Fruit fly (Drosophila melanogaster) whole organism, pupa: Measurements from ENCODE around the gene Act5C.
A peak's percentile ranks its signal among the peaks of the same experiment; 100 is the strongest.

Source experiments
- CG10348 ChIP-seq: fragments of 200-800 bp; sonication (Bioruptor generic); IDR thresholded peaks from 2 replicates; pipeline ENCODE4 v1.3.6; 2022; ENCODE audit warnings: missing biosample characterization, missing genetic modification characterization
- CG12605 ChIP-seq: fragments of 200-800 bp; sonication (Bioruptor generic); IDR thresholded peaks from 2 replicates; pipeline ENCODE4 v1.3.6; 2022; ENCODE audit warnings: missing biosample characterization, missing genetic modification characterization
- CG13204 ChIP-seq: fragments of 200-800 bp; sonication (Bioruptor generic); optimal IDR thresholded peaks from 2 replicates; lab custom pipeline; 2018; ENCODE audit warnings: missing biosample characterization, mild to moderate bottlenecking, missing genetic modification characterization, moderate library complexity
- CG14655 ChIP-seq: fragments of 200-800 bp; sonication (Bioruptor generic); optimal IDR thresholded peaks from 3 replicates; lab custom pipeline; 2017; ENCODE audit warnings: mild to moderate bottlenecking, missing biosample characterization, missing genetic modification reagents, missing genetic modification characterization
- CG15710 ChIP-seq: fragments of 200-800 bp; sonication (Bioruptor generic); optimal IDR thresholded peaks from 2 replicates; lab custom pipeline; 2018; ENCODE audit warnings: missing biosample characterization, mild to moderate bottlenecking, missing genetic modification characterization, moderate library complexity
- CG17806 ChIP-seq: fragments of 200-800 bp; sonication (Bioruptor generic); optimal IDR thresholded peaks from 2 replicates; lab custom pipeline; 2018; ENCODE audit warnings: missing biosample characterization, mild to moderate bottlenecking, missing genetic modification characterization, moderate library complexity
- CG32121 ChIP-seq: fragments of 200-800 bp; sonication (Bioruptor generic); IDR thresholded peaks from 2 replicates; pipeline ENCODE4 v1.3.6; 2022; ENCODE audit warnings: missing biosample characterization, missing genetic modification characterization
- CG34367 ChIP-seq: fragments of 200-800 bp; sonication (Bioruptor generic); optimal IDR thresholded peaks from 2 replicates; lab custom pipeline; 2018; ENCODE audit warnings: missing biosample characterization, mild to moderate bottlenecking, missing genetic modification characterization
- CG4496 ChIP-seq: fragments of 200-800 bp; sonication (Bioruptor generic); IDR thresholded peaks from 3 replicates; pipeline ENCODE4 v1.3.6; 2022; ENCODE audit warnings: missing biosample characterization, missing genetic modification characterization
- CG8159 ChIP-seq: fragments of 200-800 bp; sonication (Bioruptor generic); optimal IDR thresholded peaks from 3 replicates; lab custom pipeline; 2018; ENCODE audit warnings: missing biosample characterization, mild to moderate bottlenecking, missing genetic modification characterization, moderate library complexity
- CG8301 ChIP-seq: fragments of 200-800 bp; sonication (Bioruptor generic); optimal IDR thresholded peaks from 2 replicates; lab custom pipeline; 2018; ENCODE audit warnings: missing biosample characterization, mild to moderate bottlenecking, missing genetic modification characterization
- CG9948 ChIP-seq: fragments of 200-800 bp; sonication (Bioruptor generic); optimal IDR thresholded peaks from 2 replicates; lab custom pipeline; 2018; ENCODE audit warnings: missing biosample characterization, mild to moderate bottlenecking, missing genetic modification characterization, moderate library complexity
- D1 ChIP-seq: fragments of 200-800 bp; sonication (Bioruptor generic); optimal IDR thresholded peaks from 2 replicates; lab custom pipeline; 2018; ENCODE audit warnings: missing biosample characterization, mild to moderate bottlenecking, missing genetic modification characterization, moderate library complexity
- EcR ChIP-seq: fragments of 200-800 bp; sonication (Bioruptor generic); optimal IDR thresholded peaks from 3 replicates; lab custom pipeline; 2019; ENCODE audit warnings: missing biosample characterization, missing genetic modification characterization, mild to moderate bottlenecking, moderate library complexity, missing genetic modification reagents
- Ets98B ChIP-seq: fragments of 200-800 bp; sonication (Bioruptor generic); IDR thresholded peaks from 2 replicates; pipeline ENCODE4 v1.3.6; 2022; ENCODE audit warnings: missing biosample characterization, missing genetic modification characterization
- Pif1A ChIP-seq: fragments of 200-800 bp; sonication (Bioruptor generic); optimal IDR thresholded peaks from 3 replicates; lab custom pipeline; 2016; ENCODE audit warnings: missing biosample characterization, missing genetic modification characterization
- Pif1B ChIP-seq: fragments of 200-800 bp; sonication (Bioruptor generic); optimal IDR thresholded peaks from 3 replicates; lab custom pipeline; 2016; ENCODE audit warnings: missing biosample characterization, missing genetic modification characterization
- Snoo ChIP-seq: fragments of 200-800 bp; sonication (Bioruptor generic); optimal IDR thresholded peaks from 3 replicates; lab custom pipeline; 2017; ENCODE audit warnings: missing biosample characterization, mild to moderate bottlenecking, missing genetic modification characterization, inconsistent platforms
- fd96Ca ChIP-seq: fragments of 200-800 bp; sonication (Bioruptor generic); IDR thresholded peaks from 3 replicates; pipeline ENCODE4 v1.3.6; 2022; ENCODE audit warnings: missing biosample characterization, missing genetic modification characterization
- gl ChIP-seq: fragments of 200-800 bp; sonication (Bioruptor generic); optimal IDR thresholded peaks from 2 replicates; lab custom pipeline; 2018; ENCODE audit warnings: missing biosample characterization, mild to moderate bottlenecking, missing genetic modification characterization
- rn ChIP-seq: fragments of 200-800 bp; sonication (Bioruptor generic); IDR thresholded peaks from 2 replicates; pipeline ENCODE4 v1.3.6; 2022; ENCODE audit warnings: missing biosample characterization, missing genetic modification characterization

Act5C gene

DNA sequence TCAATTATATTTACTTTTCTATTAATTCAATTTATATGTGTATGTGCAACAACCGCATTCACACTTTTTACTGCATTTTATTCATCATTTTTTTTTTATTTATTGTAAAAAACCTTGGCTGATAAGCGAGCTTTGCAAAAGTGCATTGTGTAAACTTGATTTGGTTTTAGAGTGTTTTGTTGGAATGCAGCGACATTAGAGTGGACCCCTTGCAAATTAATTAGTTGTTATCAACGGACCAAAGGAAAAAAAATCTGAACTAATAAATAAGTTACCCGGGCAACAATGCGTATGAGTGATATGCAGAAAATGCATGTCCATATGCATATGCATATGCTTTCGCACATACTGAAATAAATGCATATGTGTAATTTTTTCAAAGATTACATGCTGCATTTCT, 20.3 kb downstream of the Act5C start:
- TF ChIP-seq CG14655 (GFP tag; lab: Kevin White, UChicago), result peak; percentile 17
- TF ChIP-seq CG8301, result peak; percentile 4
- TF ChIP-seq CG13204 (GFP tag; lab: Kevin White, UChicago), result no peak
- no peak for TF ChIP-seq CG9948 (tag; lab: Kevin White, UChicago)
- no peak for TF ChIP-seq Pif1A (GFP tag; lab: Kevin White, UChicago)
- no peak for TF ChIP-seq CG34367 (tag; lab: Kevin White, UChicago)
- TF ChIP-seq Snoo (tag; lab: Kevin White, UChicago), result no peak
- TF ChIP-seq fd96Ca, result no peak; the same call in 2 of the 3 replicates
- no peak for TF ChIP-seq CG10348 (GFP tag; lab: Robert Waterston, UW)
- no peak for TF ChIP-seq D1 (tag; lab: Kevin White, UChicago)
- no peak; the same call in 1 of the 2 replicates for TF ChIP-seq Ets98B (GFP tag; lab: Robert Waterston, UW)
- no peak for TF ChIP-seq EcR (GFP tag; lab: Kevin White, UChicago)
- TF ChIP-seq CG12605 (GFP tag; lab: Robert Waterston, UW), result peak; percentile 68
- no peak for TF ChIP-seq CG8159 (tag; lab: Kevin White, UChicago)
- TF ChIP-seq CG15710 (tag; lab: Kevin White, UChicago), result no peak
- TF ChIP-seq CG32121 (GFP tag; lab: Robert Waterston, UW), result no peak

DNA sequence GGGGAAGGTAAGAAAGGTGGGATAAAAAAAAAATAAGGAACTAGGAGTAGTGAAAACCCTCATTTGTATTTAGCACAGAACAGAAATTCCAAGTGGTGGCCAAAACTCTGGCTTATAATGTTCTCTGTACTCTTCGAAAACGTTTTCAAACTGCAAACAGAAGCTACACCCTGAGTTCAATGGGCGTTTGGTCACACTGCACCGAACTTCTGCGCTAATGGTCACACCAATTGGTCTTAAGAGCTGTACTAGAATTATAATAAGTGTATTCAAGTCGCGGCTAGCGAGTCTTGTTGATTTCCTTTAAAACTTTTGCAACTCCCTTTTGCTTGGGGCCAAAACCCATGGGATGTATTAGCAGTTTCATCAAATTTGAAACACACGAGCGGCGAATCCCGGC, 21.4 kb downstream of the Act5C start:
- TF ChIP-seq CG12605 (GFP tag; lab: Robert Waterston, UW) (no peak), CG8159 (tag; lab: Kevin White, UChicago) (no peak), CG32121 (GFP tag; lab: Robert Waterston, UW) (no peak), CG34367 (tag; lab: Kevin White, UChicago) (no peak), Pif1B (no peak), Pif1A (GFP tag; lab: Kevin White, UChicago) (no peak)

DNA sequence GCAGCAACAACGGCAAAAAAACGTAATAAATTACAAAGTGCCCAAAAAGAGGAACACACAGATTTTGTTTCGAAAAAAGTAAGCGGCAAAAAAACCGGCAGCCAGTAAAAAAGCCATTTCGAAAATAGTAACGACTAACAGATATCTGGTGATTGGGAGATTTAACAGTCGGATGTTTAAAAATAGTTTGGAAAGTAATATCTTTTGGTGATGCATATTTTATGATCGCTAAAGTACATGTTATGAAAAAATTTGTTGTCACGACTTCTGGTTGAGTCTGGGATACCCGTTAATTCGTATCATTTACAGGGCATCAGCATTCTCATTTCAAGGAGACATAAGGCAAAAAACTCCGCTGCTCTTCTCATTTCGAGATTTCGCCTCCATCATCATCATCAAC, 22.5 kb downstream of the Act5C start:
- TF ChIP-seq Pif1A (GFP tag; lab: Kevin White, UChicago), result peak; percentile 73
- no peak for TF ChIP-seq CG10348 (GFP tag; lab: Robert Waterston, UW)
- TF ChIP-seq CG8301, result peak; percentile 9
- TF ChIP-seq CG32121 (GFP tag; lab: Robert Waterston, UW), result peak; percentile 53
- TF ChIP-seq CG9948 (tag; lab: Kevin White, UChicago), result peak; percentile 34
- TF ChIP-seq Ets98B (GFP tag; lab: Robert Waterston, UW), result no peak
- peak; percentile 52; the same call in 1 of the 2 replicates for TF ChIP-seq CG12605 (GFP tag; lab: Robert Waterston, UW)
- TF ChIP-seq D1 (tag; lab: Kevin White, UChicago), result peak; percentile 37
- peak; percentile 52 for TF ChIP-seq Pif1B
- TF ChIP-seq CG17806 (tag; lab: Kevin White, UChicago), result peak; percentile 55
- TF ChIP-seq CG14655 (GFP tag; lab: Kevin White, UChicago), result peak; percentile 29
- TF ChIP-seq gl (tag; lab: Kevin White, UChicago), result no peak
- peak; percentile 26 for TF ChIP-seq CG34367 (tag; lab: Kevin White, UChicago)
- peak; percentile 62; the same call in 2 of the 3 replicates for TF ChIP-seq CG4496 (GFP tag; lab: Robert Waterston, UW)
- peak; percentile 43 for TF ChIP-seq CG15710 (tag; lab: Kevin White, UChicago)
- no peak for TF ChIP-seq CG13204 (GFP tag; lab: Kevin White, UChicago)
- TF ChIP-seq Snoo (tag; lab: Kevin White, UChicago), result peak; percentile 66
- peak; percentile 50; the same call in 1 of the 3 replicates for TF ChIP-seq fd96Ca
- peak; percentile 66 for TF ChIP-seq CG8159 (tag; lab: Kevin White, UChicago)
- TF ChIP-seq EcR (GFP tag; lab: Kevin White, UChicago), result no peak
- TF ChIP-seq, all 21 proteins: peak for 15

DNA sequence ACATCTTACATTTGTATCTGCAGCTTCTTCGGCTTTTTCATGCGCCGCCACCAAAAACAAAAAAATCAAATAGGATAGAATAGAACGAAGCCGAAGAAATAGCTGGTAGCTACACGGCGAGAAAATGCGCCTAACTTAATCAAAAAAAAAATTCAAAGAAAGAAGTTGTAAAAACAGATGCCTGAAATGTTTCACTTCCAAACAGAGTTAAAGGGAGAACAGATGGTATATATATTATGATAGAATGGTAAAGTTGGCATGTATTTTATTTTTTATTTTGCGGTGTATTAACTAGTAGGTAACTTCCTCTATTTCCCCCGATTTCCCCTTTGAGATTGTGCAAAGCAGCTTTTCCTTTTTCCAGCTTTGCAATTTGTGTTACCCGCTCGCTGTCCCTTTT, 23.7 kb downstream of the Act5C start:
- TF ChIP-seq CG15710 (tag; lab: Kevin White, UChicago), result no peak
- no peak for TF ChIP-seq gl (tag; lab: Kevin White, UChicago)
- peak; percentile 65 for TF ChIP-seq Ets98B (GFP tag; lab: Robert Waterston, UW)
- peak; percentile 59 for TF ChIP-seq CG9948 (tag; lab: Kevin White, UChicago)
- TF ChIP-seq CG34367 (tag; lab: Kevin White, UChicago), result peak; percentile 37
- 0 out of 2 replicates have a peak, but pooled peaks have one; percentile 33 for TF ChIP-seq rn
- TF ChIP-seq CG8301, result peak; percentile 84
- TF ChIP-seq Pif1B, result peak; percentile 64
- TF ChIP-seq CG17806 (tag; lab: Kevin White, UChicago), result peak; percentile 42
- TF ChIP-seq CG14655 (GFP tag; lab: Kevin White, UChicago), result peak; percentile 91
- TF ChIP-seq CG10348 (GFP tag; lab: Robert Waterston, UW), result no peak
- TF ChIP-seq Snoo (tag; lab: Kevin White, UChicago), result no peak
- peak; percentile 26 for TF ChIP-seq CG8159 (tag; lab: Kevin White, UChicago)
- peak; percentile 67 for TF ChIP-seq CG12605 (GFP tag; lab: Robert Waterston, UW)
- peak; percentile 54 for TF ChIP-seq Pif1A (GFP tag; lab: Kevin White, UChicago)
- no peak for TF ChIP-seq CG13204 (GFP tag; lab: Kevin White, UChicago)
- TF ChIP-seq D1 (tag; lab: Kevin White, UChicago), result peak; percentile 31
- no peak for TF ChIP-seq EcR (GFP tag; lab: Kevin White, UChicago)
- TF ChIP-seq fd96Ca, result peak; percentile 59; the same call in 2 of the 3 replicates
- TF ChIP-seq CG32121 (GFP tag; lab: Robert Waterston, UW), result 0 out of 2 replicates have a peak, but pooled peaks have one; percentile 14
- peak; percentile 82 for TF ChIP-seq CG4496 (GFP tag; lab: Robert Waterston, UW)

DNA sequence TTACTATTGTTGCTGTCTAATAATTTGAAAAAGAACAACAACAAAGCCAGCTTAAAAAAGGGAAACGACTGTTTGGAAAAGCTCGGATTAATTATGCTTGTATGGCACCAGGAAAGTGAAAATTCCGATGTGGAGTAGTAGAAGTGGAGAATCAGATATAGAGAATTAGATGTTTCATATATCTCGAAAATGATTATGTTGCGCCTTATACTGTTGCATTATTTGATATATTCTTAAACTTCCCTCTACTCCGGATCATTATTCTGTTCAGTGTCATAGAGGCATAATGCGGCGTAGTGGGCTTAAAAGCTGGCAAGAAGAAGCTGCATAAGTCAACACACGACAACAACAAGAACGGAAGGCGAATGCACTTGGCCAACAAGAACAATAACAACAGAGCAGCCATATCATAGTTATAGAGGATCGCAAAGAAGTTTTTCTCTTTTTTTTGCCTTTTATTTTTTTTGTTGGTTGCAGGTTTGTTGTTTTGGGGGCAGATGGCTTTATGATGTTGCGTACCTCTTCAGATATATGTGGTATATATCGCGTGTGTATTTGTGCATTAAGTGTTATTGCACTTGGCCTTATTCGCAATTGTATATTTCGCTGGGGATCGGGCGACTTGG, 25.2 kb downstream of the Act5C start:
- TF ChIP-seq fd96Ca (peak; percentile 84), CG14655 (GFP tag; lab: Kevin White, UChicago) (peak; percentile 94), CG9948 (tag; lab: Kevin White, UChicago) (peak; percentile 81), CG8159 (tag; lab: Kevin White, UChicago) (peak; percentile 85), Pif1A (GFP tag; lab: Kevin White, UChicago) (peak; percentile 74), CG17806 (tag; lab: Kevin White, UChicago) (peak; percentile 97), rn (peak; percentile 75), CG32121 (GFP tag; lab: Robert Waterston, UW) (peak; percentile 49; the same call in 1 of the 2 replicates), CG13204 (GFP tag; lab: Kevin White, UChicago) (peak; percentile 16), EcR (GFP tag; lab: Kevin White, UChicago) (peak; percentile 89), Pif1B (peak; percentile 79), CG12605 (GFP tag; lab: Robert Waterston, UW) (peak; percentile 91), CG4496 (GFP tag; lab: Robert Waterston, UW) (peak; percentile 93), Snoo (tag; lab: Kevin White, UChicago) (peak; percentile 57), CG15710 (tag; lab: Kevin White, UChicago) (peak; percentile 84), CG10348 (GFP tag; lab: Robert Waterston, UW) (no peak), CG34367 (tag; lab: Kevin White, UChicago) (peak; percentile 84), gl (tag; lab: Kevin White, UChicago) (peak; percentile 64), CG8301 (peak; percentile 92), D1 (tag; lab: Kevin White, UChicago) (peak; percentile 46), Ets98B (GFP tag; lab: Robert Waterston, UW) (peak; percentile 87)
- TF ChIP-seq, all 21 proteins: peak for 20
